Worm (Caenorhabditis elegans) whole organism, early embryonic: ENCODE results near the gene ZK1010.5.

Experiments
- B0310.2 ChIP-seq: sonication (generic microtip); optimal IDR thresholded peaks from 2 replicates; lab custom pipeline; 2016; ENCODE audit warnings: mild to moderate bottlenecking, missing genetic modification characterization, missing compliant biosample characterization
- F13C5.2 ChIP-seq: sonication (generic microtip); optimal IDR thresholded peaks from 2 replicates; lab custom pipeline; 2017; ENCODE audit warnings: mild to moderate bottlenecking, missing genetic modification characterization, inconsistent platforms, missing compliant biosample characterization
- aly-1 ChIP-seq: sonication (generic microtip); optimal IDR thresholded peaks from 2 replicates; lab custom pipeline; 2016; ENCODE audit warnings: missing genetic modification characterization, missing compliant biosample characterization
- ama-1 ChIP-seq: fragments of 150-350 bp; optimal IDR thresholded peaks from 2 replicates; lab custom pipeline; 2014
- ceh-13 ChIP-seq: fragments of 200-800 bp; sonication (Bioruptor generic); optimal IDR thresholded peaks from 2 replicates; lab custom pipeline; 2018; ENCODE audit warnings: mild to moderate bottlenecking, missing genetic modification characterization, missing compliant biosample characterization
- ceh-36 ChIP-seq: sonication (generic microtip); optimal IDR thresholded peaks from 2 replicates; lab custom pipeline; 2016; ENCODE audit warnings: missing genetic modification characterization, inconsistent platforms, missing compliant biosample characterization
- ets-7 ChIP-seq: sonication (generic microtip); optimal IDR thresholded peaks from 2 replicates; lab custom pipeline; 2016; ENCODE audit warnings: missing genotype, missing genetic modification characterization, missing compliant biosample characterization
- flt-1 ChIP-seq: fragments of 200-800 bp; sonication (Bioruptor generic); IDR thresholded peaks from 2 replicates; pipeline ENCODE4 v1.3.6; 2022; ENCODE audit warnings: missing genetic modification characterization, missing compliant biosample characterization
- hmbx-1 ChIP-seq: sonication (generic microtip); optimal IDR thresholded peaks from 2 replicates; lab custom pipeline; 2016; ENCODE audit warnings: mild to moderate bottlenecking, missing genetic modification characterization, missing compliant biosample characterization
- hmg-4 ChIP-seq: fragments of 200-800 bp; sonication (Bioruptor generic); optimal IDR thresholded peaks from 2 replicates; lab custom pipeline; 2018; ENCODE audit warnings: mild to moderate bottlenecking, missing genetic modification characterization, missing compliant biosample characterization
- hnd-1 ChIP-seq: sonication (generic microtip); optimal IDR thresholded peaks from 2 replicates; lab custom pipeline; 2016; ENCODE audit warnings: missing genetic modification characterization, missing compliant biosample characterization
- pes-1 ChIP-seq: fragments of 200-800 bp; sonication (Bioruptor generic); IDR thresholded peaks from 2 replicates; pipeline ENCODE4 v1.3.6; 2022; ENCODE audit warnings: missing genetic modification reagents, missing genetic modification characterization, missing compliant biosample characterization
- scrt-1 ChIP-seq: fragments of 200-800 bp; sonication (Bioruptor generic); IDR thresholded peaks from 2 replicates; pipeline ENCODE4 v1.3.6; 2022; ENCODE audit warnings: missing genetic modification characterization, missing compliant biosample characterization
- sea-1 ChIP-seq: fragments of 200-800 bp; sonication (Bioruptor generic); conservative IDR thresholded peaks from 2 replicates; pipeline ENCODE4 v1.3.6; 2022; ENCODE audit warnings: missing genetic modification characterization, missing compliant biosample characterization
- tbx-11 ChIP-seq: fragments of 200-800 bp; sonication (Bioruptor generic); IDR thresholded peaks from 2 replicates; pipeline ENCODE4 v1.3.6; 2022; ENCODE audit warnings: missing genetic modification characterization, missing compliant biosample characterization
- tbx-37 ChIP-seq: fragments of 200-800 bp; sonication (Bioruptor generic); conservative IDR thresholded peaks from 2 replicates; pipeline ENCODE4 v1.3.6; 2022; ENCODE audit warnings: missing genetic modification reagents, missing genetic modification characterization, missing compliant biosample characterization
- tra-4 ChIP-seq: sonication (generic microtip); optimal IDR thresholded peaks from 2 replicates; lab custom pipeline; 2017; ENCODE audit warnings: missing genetic modification characterization, missing compliant biosample characterization

ZK1010.5 gene

DNA sequence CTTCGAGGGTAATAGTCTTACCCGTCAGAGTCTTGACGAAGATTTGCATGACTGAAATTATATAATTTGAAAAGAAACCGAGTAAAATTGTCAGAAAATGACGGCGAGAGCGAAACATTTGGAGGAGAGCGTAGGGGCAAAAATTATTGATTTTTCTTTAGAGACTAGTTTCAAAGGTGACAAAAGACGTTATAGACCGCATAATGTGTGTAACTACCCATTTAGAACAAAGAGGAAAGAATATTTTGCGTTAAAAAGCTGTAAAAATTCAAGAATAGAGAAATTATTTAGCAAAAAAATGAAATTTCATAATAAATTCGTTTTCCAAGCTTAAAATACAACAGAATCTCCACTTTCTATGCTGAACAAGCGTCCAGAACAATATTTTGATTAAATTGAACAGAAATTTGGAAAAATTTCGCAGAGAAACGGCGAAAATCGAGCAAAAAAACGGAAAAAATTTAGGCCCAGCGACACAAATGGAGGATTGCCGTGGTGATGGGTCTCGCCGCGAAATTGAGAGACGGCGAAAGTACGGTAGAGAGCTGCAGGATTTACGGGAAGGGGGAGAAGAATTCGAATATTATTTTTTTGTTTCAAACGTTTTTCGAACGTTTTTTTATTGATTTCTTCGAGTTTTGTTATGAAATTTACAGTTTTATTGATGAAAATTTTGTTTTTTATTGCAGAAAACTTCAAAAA, 8.7 kb downstream of the ZK1010.5 start, which contains the start of the genes ubq-2 and frg-1:
Gene ubq-2, minus strand, starts transcription at position 51 of the 702 bp plus-strand sequence.
Gene frg-1, plus strand, starts transcription at position 690 of the 702 bp plus-strand sequence.
- TF ChIP-seq pes-1 (GFP tag; lab: Robert Waterston, UW) (no peak), F13C5.2 (peak; percentile 44)

- TF ChIP-seq scrt-1 (GFP tag; lab: Robert Waterston, UW) (no peak), sea-1 (GFP tag; lab: Robert Waterston, UW) (no peak), flt-1 (no peak), pes-1 (GFP tag; lab: Robert Waterston, UW) (no peak), ets-7 (tag; lab: Kevin White, UChicago) (no peak), tbx-37 (GFP tag; lab: Robert Waterston, UW) (no peak), ceh-13 (no peak)
Observed at ce11 chrIII:12977559-12977958, 9.8 kb downstream of the ZK1010.5 start, which contains the start of gene ZK1010.2. ZK1010.2 (minus strand) TSS chrIII:12977862.

ce11 chrIII:12972398-12972797, 14.9 kb downstream of the ZK1010.5 start, which contains the start of gene bckd-1A:
bckd-1A (minus strand) TSS chrIII:12972498.
- TF ChIP-seq tbx-11 (no peak), tra-4 (tag; lab: Kevin White, UChicago) (no peak), pes-1 (GFP tag; lab: Robert Waterston, UW) (no peak), F13C5.2 (no peak), tbx-37 (GFP tag; lab: Robert Waterston, UW) (no peak), flt-1 (no peak), hmg-4 (GFP tag; lab: Kevin White, UChicago) (no peak), ets-7 (tag; lab: Kevin White, UChicago) (no peak)

DNA sequence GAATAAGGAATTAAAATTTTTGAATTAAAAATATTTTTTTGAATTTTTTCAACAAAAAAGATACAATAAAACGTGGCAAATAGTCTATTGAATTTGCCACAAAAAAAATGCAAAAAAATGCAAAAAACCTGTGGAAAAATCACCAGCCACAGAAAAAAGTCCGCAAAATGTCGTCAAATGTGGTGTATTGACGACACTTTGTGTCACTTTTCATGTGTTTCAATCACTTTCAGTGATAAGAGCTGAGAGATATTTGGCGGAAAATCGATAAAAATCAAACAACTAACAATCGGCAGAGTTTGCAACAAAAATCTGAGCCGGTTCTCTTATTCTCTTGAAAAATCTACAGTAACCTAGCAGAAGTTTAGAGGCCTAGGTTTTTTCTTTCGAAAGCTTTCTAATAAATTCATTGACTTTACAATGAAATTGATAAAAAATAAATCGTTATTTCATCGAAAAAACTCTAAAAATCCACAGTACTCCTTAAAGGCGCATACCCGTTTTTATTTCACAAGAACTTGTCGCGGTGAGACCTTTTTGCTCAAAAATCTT, 15.4 kb downstream of the ZK1010.5 start:
- no peak for TF ChIP-seq hnd-1 (tag; lab: Kevin White, UChicago)
- TF ChIP-seq tbx-37 (GFP tag; lab: Robert Waterston, UW), result no peak
- no peak for TF ChIP-seq tbx-11
- no peak for TF ChIP-seq ets-7 (tag; lab: Kevin White, UChicago)
- no peak for TF ChIP-seq F13C5.2
- no peak for TF ChIP-seq flt-1
- TF ChIP-seq aly-1 (tag; lab: Kevin White, UChicago), result no peak
- no peak for TF ChIP-seq scrt-1 (GFP tag; lab: Robert Waterston, UW)
- TF ChIP-seq ama-1 (lab: Kevin White, UChicago), result no peak
- TF ChIP-seq hmbx-1 (tag; lab: Kevin White, UChicago), result no peak
- TF ChIP-seq hmg-4 (GFP tag; lab: Kevin White, UChicago), result no peak
- TF ChIP-seq B0310.2, result no peak

- no peak for TF ChIP-seq ama-1 (lab: Kevin White, UChicago)
- no peak for TF ChIP-seq tra-4 (tag; lab: Kevin White, UChicago)
- no peak for TF ChIP-seq ceh-13
- TF ChIP-seq ceh-36 (tag; lab: Kevin White, UChicago), result no peak
- TF ChIP-seq tbx-37 (GFP tag; lab: Robert Waterston, UW), result no peak
- TF ChIP-seq tbx-11, result no peak
- no peak for TF ChIP-seq F13C5.2
- no peak for TF ChIP-seq hmbx-1 (tag; lab: Kevin White, UChicago)
Observed at ce11 chrIII:12968330-12968729, 19.0 kb downstream of the ZK1010.5 start.

DNA sequence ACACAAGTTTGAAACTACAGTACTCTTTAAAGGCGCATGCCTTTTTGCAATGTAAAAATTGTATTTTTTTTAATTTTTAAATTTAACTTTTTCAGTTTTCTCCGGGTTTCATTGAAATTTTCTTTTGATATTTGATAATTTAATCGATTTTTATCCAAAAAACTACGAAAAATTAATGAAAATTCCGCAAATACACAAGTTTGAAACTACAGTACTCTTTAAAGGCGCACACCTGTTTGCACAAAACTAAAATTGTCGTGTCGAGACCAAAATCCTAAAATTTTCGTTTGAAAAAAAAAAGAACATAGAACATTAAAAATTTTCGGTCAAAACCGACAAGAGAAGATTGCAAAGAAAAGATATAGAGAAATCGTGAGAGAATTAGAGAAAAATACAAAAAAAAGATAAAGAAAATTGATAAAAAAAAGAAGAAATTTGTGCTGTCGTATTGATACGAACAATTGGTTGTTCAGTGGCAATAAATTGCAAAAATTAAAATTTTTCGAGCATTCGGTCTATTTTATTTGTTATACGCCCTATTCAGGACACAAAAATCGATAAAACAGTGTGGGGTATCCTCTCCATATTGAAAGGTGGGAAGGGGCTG, 19.8 kb downstream of the ZK1010.5 start:
- TF ChIP-seq ama-1 (lab: Kevin White, UChicago) (no peak), tra-4 (tag; lab: Kevin White, UChicago) (no peak), tbx-37 (GFP tag; lab: Robert Waterston, UW) (no peak), scrt-1 (GFP tag; lab: Robert Waterston, UW) (no peak), hmbx-1 (tag; lab: Kevin White, UChicago) (no peak), ceh-13 (no peak), sea-1 (GFP tag; lab: Robert Waterston, UW) (no peak), ets-7 (tag; lab: Kevin White, UChicago) (no peak), hmg-4 (GFP tag; lab: Kevin White, UChicago) (no peak), F13C5.2 (no peak), pes-1 (GFP tag; lab: Robert Waterston, UW) (no peak), B0310.2 (no peak), hnd-1 (tag; lab: Kevin White, UChicago) (no peak), flt-1 (no peak), aly-1 (tag; lab: Kevin White, UChicago) (no peak)

DNA sequence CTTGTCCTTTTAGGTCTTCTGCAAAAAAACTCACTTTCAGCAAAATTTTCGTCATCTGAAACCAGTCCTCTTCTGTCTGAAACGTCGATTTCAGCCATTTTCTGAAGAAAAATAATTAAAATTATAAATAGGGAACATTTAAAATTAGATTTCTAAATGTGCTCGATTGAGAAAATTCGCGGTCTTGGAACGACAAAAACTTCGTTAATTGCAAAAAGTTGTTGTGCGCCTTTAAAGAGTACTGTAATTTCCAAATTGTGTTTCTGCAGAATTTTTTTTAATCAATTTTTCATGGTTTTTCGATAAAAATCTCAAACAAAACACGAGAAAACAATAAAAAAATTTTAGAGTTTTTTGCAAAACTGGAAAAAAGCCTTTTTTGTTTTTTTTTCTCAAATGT, 20.4 kb downstream of the ZK1010.5 start, which contains the start of gene ttm-1:
Gene ttm-1, minus strand, starts transcription at position 101 of the 400 bp plus-strand sequence.
- TF ChIP-seq aly-1 (tag; lab: Kevin White, UChicago) (no peak), tra-4 (tag; lab: Kevin White, UChicago) (no peak), flt-1 (no peak), ceh-36 (tag; lab: Kevin White, UChicago) (no peak)

- no peak for TF ChIP-seq tbx-11
- no peak for TF ChIP-seq ets-7 (tag; lab: Kevin White, UChicago)
- no peak for TF ChIP-seq scrt-1 (GFP tag; lab: Robert Waterston, UW)
- no peak for TF ChIP-seq tbx-37 (GFP tag; lab: Robert Waterston, UW)
- TF ChIP-seq ama-1 (lab: Kevin White, UChicago), result no peak
- TF ChIP-seq flt-1, result no peak
- TF ChIP-seq B0310.2, result no peak
Observed at ce11 chrIII:12960705-12961104, 26.6 kb downstream of the ZK1010.5 start.
